Worm (Caenorhabditis elegans) whole organism, L2 larva: Measurements from ENCODE around the gene uev-2.

Experiments used
- C34F6.9 ChIP-seq: fragments of 150-350 bp; optimal IDR thresholded peaks from 2 replicates; lab custom pipeline; 2014; ENCODE audit warnings: missing biosample characterization, missing genetic modification characterization
- F13H6.1 ChIP-seq: sonication (generic microtip); optimal IDR thresholded peaks from 2 replicates; lab custom pipeline; 2016; ENCODE audit warnings: missing genetic modification characterization, missing compliant biosample characterization
- Y55F3AM.14 ChIP-seq: fragments of 200-800 bp; sonication (Bioruptor generic); optimal IDR thresholded peaks from 2 replicates; lab custom pipeline; 2018; ENCODE audit warnings: mild to moderate bottlenecking, missing genetic modification characterization, missing compliant biosample characterization
- aly-2 ChIP-seq: fragments of 150-350 bp; optimal IDR thresholded peaks from 2 replicates; lab custom pipeline; 2014; ENCODE audit warnings: missing biosample characterization, missing genetic modification characterization
- blmp-1 ChIP-seq: sonication (generic microtip); optimal IDR thresholded peaks from 2 replicates; lab custom pipeline; 2017; ENCODE audit warnings: missing genetic modification characterization, mild to moderate bottlenecking, missing compliant biosample characterization, antibody characterized with exemption, moderate library complexity; ENCODE audit not compliant: insufficient read depth
- ceh-16 ChIP-seq: fragments of 150-350 bp; optimal IDR thresholded peaks from 2 replicates; lab custom pipeline; 2014; ENCODE audit warnings: missing biosample characterization, missing genetic modification characterization
- crh-2 ChIP-seq: sonication (generic microtip); optimal IDR thresholded peaks from 2 replicates; lab custom pipeline; 2017; ENCODE audit warnings: missing biosample characterization, missing genetic modification characterization
- dmd-4 ChIP-seq: sonication (generic microtip); optimal IDR thresholded peaks from 2 replicates; lab custom pipeline; 2017; ENCODE audit warnings: missing biosample characterization, missing genetic modification characterization
- egl-27 ChIP-seq: sonication (generic microtip); optimal IDR thresholded peaks from 3 replicates; lab custom pipeline; 2017; ENCODE audit warnings: missing biosample characterization, missing genetic modification reagents, missing genetic modification characterization
- elt-1 ChIP-seq: fragments of 150-350 bp; optimal IDR thresholded peaks from 2 replicates; lab custom pipeline; 2014; ENCODE audit warnings: missing biosample characterization, missing genetic modification characterization
- elt-3 ChIP-seq: sonication (generic microtip); optimal IDR thresholded peaks from 2 replicates; lab custom pipeline; 2017; ENCODE audit warnings: missing biosample characterization, missing genetic modification characterization
- fos-1 ChIP-seq: fragments of 150-350 bp; optimal IDR thresholded peaks from 2 replicates; lab custom pipeline; 2014; ENCODE audit warnings: missing biosample characterization, missing genetic modification characterization
- gmeb-1 ChIP-seq: fragments of 150-350 bp; optimal IDR thresholded peaks from 2 replicates; lab custom pipeline; 2014; ENCODE audit warnings: missing biosample characterization, missing genetic modification characterization
- lin-11 ChIP-seq: fragments of 150-350 bp; sonication (generic microtip); optimal IDR thresholded peaks from 2 replicates; lab custom pipeline; 2014; ENCODE audit warnings: missing biosample characterization, missing genetic modification characterization, inconsistent platforms, mixed read lengths
- lin-13 ChIP-seq: fragments of 150-350 bp; optimal IDR thresholded peaks from 2 replicates; lab custom pipeline; 2014; ENCODE audit warnings: missing biosample characterization, missing genetic modification reagents, missing genetic modification characterization
- lin-39 ChIP-seq: fragments of 150-350 bp; optimal IDR thresholded peaks from 2 replicates; lab custom pipeline; 2014; ENCODE audit warnings: missing biosample characterization, missing genetic modification reagents, missing genetic modification characterization
- lsy-2 ChIP-seq, 2 experiments: fragments of 150-350 bp in 1 of 2; sonication (generic microtip) in 1 of 2; optimal IDR thresholded peaks; 2 replicates each; lab custom pipeline; 2014 to 2017; ENCODE audit warnings: missing biosample characterization in 2 of 2, missing genetic modification characterization in 2 of 2
- mab-5 ChIP-seq: fragments of 150-350 bp; optimal IDR thresholded peaks from 2 replicates; lab custom pipeline; 2014; ENCODE audit warnings: missing biosample characterization, missing genetic modification characterization
- mbf-1 ChIP-seq: sonication (generic microtip); optimal IDR thresholded peaks from 2 replicates; lab custom pipeline; 2017; ENCODE audit warnings: missing biosample characterization, missing genetic modification characterization
- mdl-1 ChIP-seq, 2 experiments: fragments of 150-350 bp in 1 of 2; sonication (generic microtip) in 1 of 2; optimal IDR thresholded peaks; 2 replicates each; lab custom pipeline; 2017; ENCODE audit warnings: missing biosample characterization in 2 of 2, missing genetic modification characterization in 2 of 2
- nhr-10 ChIP-seq: sonication (generic microtip); optimal IDR thresholded peaks from 2 replicates; lab custom pipeline; 2017; ENCODE audit warnings: missing biosample characterization, missing genetic modification characterization
- nhr-12 ChIP-seq: fragments of 150-350 bp; optimal IDR thresholded peaks from 2 replicates; lab custom pipeline; 2014; ENCODE audit warnings: missing biosample characterization, missing genetic modification characterization
- nhr-129 ChIP-seq: fragments of 150-350 bp; optimal IDR thresholded peaks from 2 replicates; lab custom pipeline; 2014; ENCODE audit warnings: missing biosample characterization, missing genetic modification characterization
- nhr-21 ChIP-seq: fragments of 150-350 bp; optimal IDR thresholded peaks from 2 replicates; lab custom pipeline; 2014; ENCODE audit warnings: missing biosample characterization, missing genetic modification characterization
- nhr-25 ChIP-seq: fragments of 150-350 bp; sonication (generic microtip); optimal IDR thresholded peaks from 3 replicates; lab custom pipeline; 2014; ENCODE audit warnings: missing biosample characterization, missing genetic modification characterization
- nhr-6 ChIP-seq: fragments of 150-350 bp; optimal IDR thresholded peaks from 2 replicates; lab custom pipeline; 2014; ENCODE audit warnings: missing biosample characterization, missing genetic modification characterization
- nhr-77 ChIP-seq: fragments of 150-350 bp; optimal IDR thresholded peaks from 2 replicates; lab custom pipeline; 2014; ENCODE audit warnings: missing biosample characterization, missing genetic modification characterization
- peb-1 ChIP-seq: fragments of 150-350 bp; optimal IDR thresholded peaks from 2 replicates; lab custom pipeline; 2014; ENCODE audit warnings: missing biosample characterization, missing genetic modification characterization
- skn-1 ChIP-seq: sonication (generic microtip); optimal IDR thresholded peaks from 2 replicates; lab custom pipeline; 2017; ENCODE audit warnings: missing biosample characterization, missing genetic modification characterization
- sma-3 ChIP-seq: sonication (generic microtip); optimal IDR thresholded peaks from 2 replicates; lab custom pipeline; 2016; ENCODE audit warnings: missing genetic modification reagents, missing genetic modification characterization, missing compliant biosample characterization
- sma-9 ChIP-seq, 2 experiments: fragments of 150-350 bp in 1 of 2; sonication (generic microtip) in 1 of 2; optimal IDR thresholded peaks; 2 replicates each; lab custom pipeline; 2014 to 2016; ENCODE audit warnings: missing genetic modification characterization in 2 of 2, mild to moderate bottlenecking in 1 of 2, missing biosample characterization in 1 of 2, missing compliant biosample characterization in 1 of 2, missing genetic modification reagents in 1 of 2, moderate library complexity in 1 of 2
- snpc-4 ChIP-seq: fragments of 150-350 bp; optimal IDR thresholded peaks from 2 replicates; lab custom pipeline; 2014; ENCODE audit warnings: missing biosample characterization, missing genetic modification characterization
- unc-39 ChIP-seq: fragments of 150-350 bp; optimal IDR thresholded peaks from 2 replicates; lab custom pipeline; 2014; ENCODE audit warnings: missing biosample characterization, missing genetic modification characterization
- unc-55 ChIP-seq: fragments of 150-350 bp; sonication (generic microtip); optimal IDR thresholded peaks from 3 replicates; lab custom pipeline; 2014; ENCODE audit warnings: missing biosample characterization, missing genetic modification reagents, missing genetic modification characterization
- zag-1 ChIP-seq: fragments of 150-350 bp; optimal IDR thresholded peaks from 2 replicates; lab custom pipeline; 2014; ENCODE audit warnings: missing biosample characterization, missing genetic modification characterization
- ztf-11 ChIP-seq: sonication (generic microtip); optimal IDR thresholded peaks from 2 replicates; lab custom pipeline; 2017; ENCODE audit warnings: missing biosample characterization, missing genetic modification characterization
- ztf-4 ChIP-seq: fragments of 150-350 bp; optimal IDR thresholded peaks from 2 replicates; lab custom pipeline; 2014; ENCODE audit warnings: missing biosample characterization, missing genetic modification characterization

Gene uev-2

ce11 chrIII:5601999-5602398 lies 19.1 kb downstream of the uev-2 start (continued):
- TF ChIP-seq sma-9 (GFP tag; optimal IDR thresholded peaks at IDR 0.05; lab: Kevin White, UChicago), result peak; percentile 73
- no peak for TF ChIP-seq sma-9 (tag; optimal IDR thresholded peaks at IDR 0.05; lab: Kevin White, UChicago)
- no peak for TF ChIP-seq mab-5 (tag; lab: Kevin White, UChicago)
- TF ChIP-seq ztf-11 (tag; lab: Kevin White, UChicago), result no peak
- no peak for TF ChIP-seq zag-1 (tag; lab: Kevin White, UChicago)
- TF ChIP-seq nhr-6 (tag; lab: Kevin White, UChicago), result no peak

- TF ChIP-seq lin-39 (no peak), ceh-16 (tag; lab: Kevin White, UChicago) (no peak), mab-5 (tag; lab: Kevin White, UChicago) (peak; percentile 53), mbf-1 (tag; lab: Kevin White, UChicago) (no peak), egl-27 (tag; lab: Kevin White, UChicago) (no peak), snpc-4 (tag; lab: Kevin White, UChicago) (peak; percentile 49), nhr-129 (peak; percentile 78), zag-1 (tag; lab: Kevin White, UChicago) (peak; percentile 24), F13H6.1 (tag; lab: Kevin White, UChicago) (peak; percentile 50), ztf-4 (no peak), lin-11 (peak; percentile 42), fos-1 (peak; percentile 59), sma-9 (GFP tag; optimal IDR thresholded peaks at IDR 0.05; lab: Kevin White, UChicago) (peak; percentile 41), sma-9 (tag; optimal IDR thresholded peaks at IDR 0.05; lab: Kevin White, UChicago) (no peak), crh-2 (tag; lab: Kevin White, UChicago) (peak; percentile 62), blmp-1 (tag; lab: Kevin White, UChicago) (peak; percentile 4), elt-1 (tag; lab: Kevin White, UChicago) (no peak), unc-55 (peak; percentile 86), peb-1 (tag; lab: Kevin White, UChicago) (no peak), mdl-1 (tag; optimal IDR thresholded peaks at IDR 0.05; lab: Kevin White, UChicago) (peak; percentile 27 to 66), nhr-10 (tag; lab: Kevin White, UChicago) (no peak), unc-39 (tag; lab: Kevin White, UChicago) (no peak), dmd-4 (tag; lab: Kevin White, UChicago) (no peak), lin-13 (GFP tag; lab: Kevin White, UChicago) (peak; percentile 70), nhr-21 (peak; percentile 55), aly-2 (tag; lab: Kevin White, UChicago) (no peak), nhr-12 (tag; lab: Kevin White, UChicago) (no peak), lsy-2 (tag; optimal IDR thresholded peaks at IDR 0.05; lab: Kevin White, UChicago) (peak; percentile 36 to 81), C34F6.9 (peak; percentile 77), elt-3 (tag; lab: Kevin White, UChicago) (no peak), nhr-6 (tag; lab: Kevin White, UChicago) (no peak), Y55F3AM.14 (GFP tag; lab: Kevin White, UChicago) (no peak), gmeb-1 (tag; lab: Kevin White, UChicago) (peak; percentile 65), sma-3 (GFP tag; lab: Kevin White, UChicago) (peak; percentile 58)
These were observed 20.6 kb downstream of the uev-2 start, which contains the start of gene madf-11 for ce11 chrIII:5603439-5603986. Gene madf-11, minus strand, starts transcription at chrIII:5603489.

- TF ChIP-seq skn-1 (tag; lab: Kevin White, UChicago) (no peak), zag-1 (tag; lab: Kevin White, UChicago) (no peak), nhr-25 (no peak), elt-1 (tag; lab: Kevin White, UChicago) (no peak), unc-39 (tag; lab: Kevin White, UChicago) (no peak), nhr-77 (tag; lab: Kevin White, UChicago) (no peak), ceh-16 (tag; lab: Kevin White, UChicago) (no peak), fos-1 (no peak), sma-9 (GFP tag; optimal IDR thresholded peaks at IDR 0.05; lab: Kevin White, UChicago) (no peak), sma-9 (tag; optimal IDR thresholded peaks at IDR 0.05; lab: Kevin White, UChicago) (no peak)
These were observed 21.2 kb downstream of the uev-2 start, which contains the start of gene xnd-1 for ce11 chrIII:5604080-5604479. Gene xnd-1, plus strand, starts transcription at chrIII:5604460.
